Worm (Caenorhabditis elegans): Measurements from ENCODE around the gene lin-32.

lin-32 gene

DNA sequence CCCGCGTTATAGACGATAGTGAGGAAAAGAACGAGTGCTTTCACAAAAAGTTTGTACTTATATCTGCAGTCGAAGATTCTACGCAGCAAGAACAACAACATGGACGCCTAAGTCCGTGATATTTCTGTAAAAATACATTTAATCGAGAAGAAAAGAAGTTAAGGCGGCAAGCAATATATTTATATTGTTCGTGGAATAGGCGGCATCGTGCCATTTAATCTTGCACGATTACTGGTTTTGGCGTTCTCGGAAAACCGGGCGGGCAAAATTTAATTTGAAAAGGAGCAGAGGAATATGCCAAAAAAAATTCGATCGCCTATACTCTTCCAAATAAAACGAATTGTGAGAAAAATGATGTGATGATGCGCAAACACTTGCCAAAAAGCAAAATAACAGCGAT is 17.0 kb upstream of the lin-32 start, which contains the start of gene AH9.1:
AH9.1 (minus strand) TSS at position 101 of the 400 bp plus-strand sequence.
- no peak for TF ChIP-seq ces-1 (GFP tag; optimal IDR thresholded peaks at IDR 0.05)
- TF ChIP-seq sox-4 (tag; optimal IDR thresholded peaks at IDR 0.05): no peak
- no peak for TF ChIP-seq nhr-90 (tag; optimal IDR thresholded peaks at IDR 0.05; ENCODE audit: poor library complexity)
- TF ChIP-seq unc-98 (GFP tag; IDR thresholded peaks at IDR 0.05): no peak
- no peak for TF ChIP-seq ceh-63 (GFP tag; optimal IDR thresholded peaks at IDR 0.05)
- TF ChIP-seq sup-37 (GFP tag; optimal IDR thresholded peaks at IDR 0.05): no peak
- TF ChIP-seq fkh-4 (tag; optimal IDR thresholded peaks at IDR 0.05; ENCODE audit: borderline replicate concordance): no peak
- no peak for TF ChIP-seq tbx-2 (tag; optimal IDR thresholded peaks at IDR 0.05)
- no peak for TF ChIP-seq mab-9 (GFP tag; IDR thresholded peaks at IDR 0.05)
- TF ChIP-seq fkh-8 (tag; optimal IDR thresholded peaks at IDR 0.05): no peak
- TF ChIP-seq unc-130 (tag; optimal IDR thresholded peaks at IDR 0.05): no peak
- TF ChIP-seq hlh-4 (tag; optimal IDR thresholded peaks at IDR 0.05): no peak
- TF ChIP-seq skn-1 (tag; optimal IDR thresholded peaks at IDR 0.05): no peak
- TF ChIP-seq ceh-88 (GFP tag; IDR thresholded peaks at IDR 0.05): no peak

DNA sequence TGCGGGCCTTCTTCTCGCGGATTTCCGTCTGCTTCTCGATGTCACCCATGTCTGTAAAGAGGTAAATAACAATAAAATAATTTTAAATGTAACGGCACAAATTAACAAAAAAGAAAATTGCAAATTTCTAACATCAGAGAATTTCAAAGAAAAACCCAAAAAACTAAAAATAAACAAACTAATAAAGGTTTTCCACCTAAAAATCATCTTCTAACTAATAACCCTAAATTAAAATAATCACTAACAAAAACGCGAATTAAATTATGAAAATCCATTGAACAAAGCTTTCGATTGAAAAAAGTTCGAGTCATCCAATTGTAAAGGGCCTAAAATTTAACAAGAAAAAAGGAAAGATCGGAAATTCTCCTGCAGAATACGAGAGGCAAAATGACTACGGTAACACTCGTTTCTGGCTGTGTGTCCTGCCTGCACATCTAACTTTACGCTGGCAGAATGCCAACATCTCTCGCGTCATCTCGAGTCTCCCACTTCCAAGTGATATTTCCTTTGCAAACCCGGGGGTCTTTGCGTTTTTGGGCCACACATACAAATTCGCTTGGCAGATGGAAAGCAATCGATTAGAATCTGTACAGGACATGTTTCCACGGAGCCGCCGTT is 12.8 kb upstream of the lin-32 start, which contains the start of gene rpl-11.2:
rpl-11.2 (minus strand) TSS at position 51 of the 618 bp plus-strand sequence.
- TF ChIP-seq jun-1 (tag; optimal IDR thresholded peaks at IDR 0.05) (peak; percentile 97), nhr-47 (tag; optimal IDR thresholded peaks at IDR 0.05) (peak; percentile 98), elt-3 (tag; optimal IDR thresholded peaks at IDR 0.05) (peak; percentile 95 to 99 (median 96)), nhr-76 (tag; optimal IDR thresholded peaks at IDR 0.05) (peak; percentile 70), vab-15 (tag; optimal IDR thresholded peaks at IDR 0.05) (peak; percentile 90), nhr-11 (tag; optimal IDR thresholded peaks at IDR 0.05) (peak; percentile 94), unc-130 (tag; optimal IDR thresholded peaks at IDR 0.05) (peak; percentile 99), F16B12.6 (tag; optimal IDR thresholded peaks at IDR 0.05) (peak; percentile 68), zag-1 (tag; optimal IDR thresholded peaks at IDR 0.05) (peak; percentile 94), snpc-4 (tag; optimal IDR thresholded peaks at IDR 0.05) (peak; percentile 79), ets-5 (GFP tag; IDR thresholded peaks at IDR 0.05) (no peak), ceh-8 (GFP tag; optimal IDR thresholded peaks at IDR 0.05) (peak; percentile 87), nhr-90 (tag; optimal IDR thresholded peaks at IDR 0.05; ENCODE audit: poor library complexity) (peak; percentile 98), ceh-82 (tag; optimal IDR thresholded peaks at IDR 0.05) (peak; percentile 96 to 99 (median 98)), ceh-90 (tag; optimal IDR thresholded peaks at IDR 0.05) (no peak), irx-1 (tag; optimal IDR thresholded peaks at IDR 0.05) (peak; percentile 94), tlp-1 (tag; optimal IDR thresholded peaks at IDR 0.05) (no peak), pqm-1 (tag; optimal IDR thresholded peaks at IDR 0.05) (peak; percentile 8), mab-9 (GFP tag; IDR thresholded peaks at IDR 0.05) (peak; percentile 88), fos-1 (tag; optimal IDR thresholded peaks at IDR 0.05) (peak; percentile 97), lin-15B (tag; optimal IDR thresholded peaks at IDR 0.05) (peak; percentile 84), aha-1 (tag; optimal IDR thresholded peaks at IDR 0.05) (peak; percentile 73), egl-13 (tag; optimal IDR thresholded peaks at IDR 0.05) (peak; percentile 93), elt-2 (tag; optimal IDR thresholded peaks at IDR 0.05) (peak; percentile 83), dpl-1 (GFP tag; optimal IDR thresholded peaks at IDR 0.05) (peak; percentile 82 to 85 (median 84)), nhr-28 (tag; optimal IDR thresholded peaks at IDR 0.05) (peak; percentile 25), sptf-1 (tag; optimal IDR thresholded peaks at IDR 0.05) (no peak), nhr-77 (tag; optimal IDR thresholded peaks at IDR 0.05) (peak; percentile 98), efl-3 (GFP tag; optimal IDR thresholded peaks at IDR 0.05) (peak; percentile 11), unc-62 (GFP tag; optimal IDR thresholded peaks at IDR 0.05) (no peak), nhr-85 (tag) (peak; percentile 99), hpl-2 (GFP tag; optimal IDR thresholded peaks at IDR 0.05) (peak; percentile 93), pag-3 (tag; optimal IDR thresholded peaks at IDR 0.05; ENCODE audit: borderline replicate concordance, insufficient read depth) (peak; percentile 98), mdl-1 (tag; optimal IDR thresholded peaks at IDR 0.05) (peak in 1 of 2 experiments; percentile 96), nhr-12 (tag; optimal IDR thresholded peaks at IDR 0.05) (peak; percentile 56), swsn-7 (tag; optimal IDR thresholded peaks at IDR 0.05) (peak; percentile 98), isw-1 (GFP tag; IDR thresholded peaks at IDR 0.05) (peak; percentile 96), hlh-17 (GFP tag; optimal IDR thresholded peaks at IDR 0.05; ENCODE audit: borderline replicate concordance) (no peak), unc-86 (tag; optimal IDR thresholded peaks at IDR 0.05) (peak; percentile 96)

All from whole organism, L1 larva.